Worm (Caenorhabditis elegans): ENCODE results near the gene F11D11.12.

DNA sequence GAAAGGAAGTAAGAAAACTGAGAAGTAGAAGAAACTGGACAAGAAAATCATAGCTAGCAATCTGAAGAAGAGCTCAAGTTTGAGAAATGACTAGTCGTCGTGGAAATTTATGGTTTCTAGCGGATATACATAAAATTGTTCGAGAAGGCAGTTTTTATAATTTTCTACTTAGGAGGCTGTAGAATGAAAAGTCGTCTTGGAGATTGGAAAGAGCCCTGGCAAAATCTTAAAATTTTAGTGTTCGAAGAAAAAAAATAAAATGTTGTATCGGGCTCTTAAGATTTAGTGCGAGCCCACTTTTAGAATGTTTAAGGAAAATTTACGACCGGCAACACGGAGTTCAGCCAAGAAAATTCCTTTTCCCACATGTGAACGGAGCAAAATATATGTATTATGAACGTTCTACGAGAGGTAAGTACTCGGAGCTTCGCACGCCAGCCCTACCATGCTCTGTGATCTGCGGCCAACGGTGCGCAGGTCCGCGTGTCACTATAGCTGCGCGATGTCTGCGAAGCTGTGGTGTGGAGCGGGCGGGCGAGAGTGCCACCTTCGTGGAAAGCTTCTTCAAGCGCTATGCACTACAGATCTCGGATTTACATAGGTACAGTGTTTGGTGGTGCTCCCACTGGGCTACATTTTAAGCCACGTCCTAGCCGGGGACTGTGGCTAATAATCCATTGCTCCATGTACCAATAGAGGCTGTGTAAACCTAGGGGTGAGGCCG, 3.4 kb downstream of the F11D11.12 start, which contains the start of gene clec-251:
- TF ChIP-seq flt-1 (GFP tag; IDR thresholded peaks at IDR 0.05) (no peak), F13C5.2 (tag; optimal IDR thresholded peaks at IDR 0.05) (no peak), hmg-4 (GFP tag; optimal IDR thresholded peaks at IDR 0.05) (no peak), ama-1 (optimal IDR thresholded peaks at IDR 0.05) (no peak), hmbx-1 (tag; optimal IDR thresholded peaks at IDR 0.05) (no peak), tbx-11 (GFP tag; IDR thresholded peaks at IDR 0.05) (no peak), ceh-36 (tag; optimal IDR thresholded peaks at IDR 0.05) (no peak), B0310.2 (tag; optimal IDR thresholded peaks at IDR 0.05) (no peak), ceh-13 (GFP tag; optimal IDR thresholded peaks at IDR 0.05) (no peak)

All from whole organism, early embryonic.